Worm (Caenorhabditis elegans) whole organism, midembryonic: Measurements from ENCODE around the gene degt-1.

Experiments used
- T22C8.4 ChIP-seq: fragments of 200-800 bp; sonication (Bioruptor generic); IDR thresholded peaks from 2 replicates; pipeline ENCODE4 v1.3.6; 2022; ENCODE audit warnings: missing genetic modification characterization, missing compliant biosample characterization
- cog-1 ChIP-seq: sonication (generic microtip); optimal IDR thresholded peaks from 2 replicates; lab custom pipeline; 2016; ENCODE audit warnings: missing genetic modification characterization, missing compliant biosample characterization
- flt-1 ChIP-seq: fragments of 200-800 bp; sonication (Bioruptor generic); IDR thresholded peaks from 2 replicates; pipeline ENCODE4 v1.3.6; 2022; ENCODE audit warnings: missing genetic modification characterization, missing compliant biosample characterization
- med-1 ChIP-seq: sonication (generic microtip); optimal IDR thresholded peaks from 2 replicates; lab custom pipeline; 2017; ENCODE audit warnings: missing genetic modification characterization, mild to moderate bottlenecking, missing compliant biosample characterization, antibody characterized with exemption, missing genetic modification reagents; ENCODE audit not compliant: insufficient read depth
- ref-1 ChIP-seq: fragments of 200-800 bp; sonication (Bioruptor generic); conservative IDR thresholded peaks from 2 replicates; pipeline ENCODE4 v1.3.6; 2022; ENCODE audit warnings: missing genetic modification reagents, missing genetic modification characterization, missing compliant biosample characterization
- ztf-23 ChIP-seq: fragments of 200-800 bp; sonication (Bioruptor generic); IDR thresholded peaks from 2 replicates; pipeline ENCODE4 v1.3.6; 2022; ENCODE audit warnings: missing genetic modification reagents, missing genetic modification characterization, missing compliant biosample characterization
- ztf-29 ChIP-seq: fragments of 200-800 bp; sonication (Bioruptor generic); IDR thresholded peaks from 2 replicates; pipeline ENCODE4 v1.3.6; 2022; ENCODE audit warnings: missing genetic modification reagents, missing genetic modification characterization, missing compliant biosample characterization

DNA sequence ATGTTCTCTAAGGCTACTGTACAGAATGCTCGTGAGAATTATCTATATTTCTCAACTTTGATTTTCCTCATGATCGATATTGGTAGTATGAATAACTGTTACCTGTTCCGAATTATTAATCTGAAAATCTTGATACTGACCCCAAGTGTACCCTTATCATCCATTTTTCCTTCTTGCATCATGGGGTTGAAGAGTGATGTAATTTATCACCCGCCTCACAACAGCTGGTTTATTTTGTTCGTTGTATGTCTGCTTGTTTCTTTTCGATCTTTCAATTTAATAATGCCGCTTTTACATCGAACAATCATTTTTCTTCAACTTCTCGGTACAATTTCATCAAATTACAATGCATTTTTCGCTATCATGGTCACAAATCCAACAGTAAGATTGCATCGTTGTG lies 31.3 kb upstream of the degt-1 start, which contains the start of gene C35A5.6:
- TF ChIP-seq flt-1 (GFP tag; lab: Robert Waterston, UW) (no peak), cog-1 (no peak), T22C8.4 (no peak), med-1 (no peak), ref-1 (GFP tag; lab: Robert Waterston, UW) (no peak), ztf-29 (GFP tag; lab: Robert Waterston, UW) (no peak), ztf-23 (GFP tag; lab: Robert Waterston, UW) (no peak)
